Fruit fly (Drosophila melanogaster) whole organism, wandering third instar larva: ENCODE measurements around the gene snRNP-U1-C.

Experiments used
- CG32264 ChIP-seq: fragments of 200-800 bp; sonication (Bioruptor generic); optimal IDR thresholded peaks from 2 replicates; lab custom pipeline; 2016; ENCODE audit warnings: missing biosample characterization, missing genetic modification characterization
- CG9705 ChIP-seq: fragments of 200-800 bp; sonication (Bioruptor generic); optimal IDR thresholded peaks from 2 replicates; lab custom pipeline; 2018; ENCODE audit warnings: missing biosample characterization, mild to moderate bottlenecking, missing genetic modification characterization
- Dfd ChIP-seq: fragments of >200 bp; optimal IDR thresholded peaks from 2 replicates; lab custom pipeline; 2017; ENCODE audit warnings: missing biosample characterization, missing genetic modification characterization
- HLH106 ChIP-seq: fragments of 200-800 bp; optimal IDR thresholded peaks from 3 replicates; lab custom pipeline; 2019; ENCODE audit warnings: missing biosample characterization, mild to moderate bottlenecking, missing genetic modification characterization, moderate library complexity
- Jra ChIP-seq: sonication (Bioruptor generic); optimal IDR thresholded peaks from 2 replicates; lab custom pipeline; 2016; ENCODE audit warnings: missing biosample characterization, missing genetic modification characterization
- OdsH ChIP-seq: fragments of 200-800 bp; sonication (Bioruptor generic); optimal IDR thresholded peaks from 2 replicates; lab custom pipeline; 2016; ENCODE audit warnings: missing biosample characterization, mild to moderate bottlenecking, missing genetic modification characterization
- dmrt93B ChIP-seq: fragments of 200-800 bp; sonication (Bioruptor generic); optimal IDR thresholded peaks from 2 replicates; lab custom pipeline; 2018; ENCODE audit warnings: missing biosample characterization, mild to moderate bottlenecking, missing genetic modification characterization
- ey ChIP-seq: fragments of 200-800 bp; sonication (Bioruptor generic); optimal IDR thresholded peaks from 2 replicates; lab custom pipeline; 2016; ENCODE audit warnings: missing biosample characterization, missing genetic modification characterization
- fru ChIP-seq: fragments of 200-800 bp; sonication (Bioruptor generic); optimal IDR thresholded peaks from 3 replicates; lab custom pipeline; 2016; ENCODE audit warnings: missing biosample characterization, mild to moderate bottlenecking, missing genetic modification characterization
- lola ChIP-seq: fragments of >200 bp; optimal IDR thresholded peaks from 2 replicates; lab custom pipeline; 2017; ENCODE audit warnings: missing biosample characterization, missing genetic modification characterization
- psq ChIP-seq: fragments of 200-800 bp; sonication (Bioruptor generic); optimal IDR thresholded peaks from 3 replicates; lab custom pipeline; 2017; ENCODE audit warnings: missing biosample characterization, mild to moderate bottlenecking, missing genetic modification characterization, moderate library complexity
- rgr ChIP-seq: fragments of 200-800 bp; sonication (Bioruptor generic); optimal IDR thresholded peaks from 3 replicates; lab custom pipeline; 2016; ENCODE audit warnings: missing biosample characterization, mild to moderate bottlenecking, missing genetic modification characterization
- sv ChIP-seq: fragments of 200-800 bp; sonication (Bioruptor generic); optimal IDR thresholded peaks from 3 replicates; lab custom pipeline; 2016; ENCODE audit warnings: missing biosample characterization, missing genetic modification characterization
- usp ChIP-seq: fragments of >200 bp; optimal IDR thresholded peaks from 2 replicates; lab custom pipeline; 2017; ENCODE audit warnings: missing biosample characterization, missing genetic modification characterization

dm6 chr3R:18990514-18990913, 7.1 kb upstream of the snRNP-U1-C start:
- TF ChIP-seq fru = peak; percentile 80
- no peak for TF ChIP-seq sv (GFP tag; lab: Kevin White, UChicago)
- TF ChIP-seq CG32264 (GFP tag; lab: Kevin White, UChicago) = no peak
- TF ChIP-seq CG9705 (GFP tag; lab: Kevin White, UChicago) = no peak
- no peak for TF ChIP-seq Dfd
- TF ChIP-seq psq (GFP tag; lab: Kevin White, UChicago) = peak; percentile 60
- peak; percentile 67 for TF ChIP-seq OdsH (GFP tag; lab: Kevin White, UChicago)
- TF ChIP-seq lola (GFP tag; lab: Kevin White, UChicago) = no peak
- TF ChIP-seq dmrt93B (GFP tag; lab: Kevin White, UChicago) = peak; percentile 33
- TF ChIP-seq Jra (GFP tag; lab: Kevin White, UChicago) = peak; percentile 24
- TF ChIP-seq ey (GFP tag; lab: Kevin White, UChicago) = peak; percentile 64
- TF ChIP-seq HLH106 (tag; lab: Kevin White, UChicago) = peak; percentile 58
- peak; percentile 55 for TF ChIP-seq rgr (GFP tag; lab: Kevin White, UChicago)
- TF ChIP-seq usp (GFP tag; lab: Kevin White, UChicago) = no peak
